Worm (Caenorhabditis elegans) whole organism, L3 larva: Measurements from ENCODE around the gene srj-49.

ENCODE experiments used
- ZK546.5 ChIP-seq: sonication (generic microtip); optimal IDR thresholded peaks from 2 replicates; lab custom pipeline; 2017; ENCODE audit warnings: missing biosample characterization, missing genetic modification characterization
- ama-1 ChIP-seq: fragments of 150-350 bp; optimal IDR thresholded peaks from 2 replicates; lab custom pipeline; 2018
- ceh-28 ChIP-seq: fragments of 150-350 bp; optimal IDR thresholded peaks from 2 replicates; lab custom pipeline; 2014; ENCODE audit warnings: missing biosample characterization, missing genetic modification reagents, missing genetic modification characterization
- ceh-82 ChIP-seq: fragments of 150-350 bp; optimal IDR thresholded peaks from 2 replicates; lab custom pipeline; 2014; ENCODE audit warnings: missing biosample characterization, missing genetic modification characterization
- daf-12 ChIP-seq: fragments of 150-350 bp; optimal IDR thresholded peaks from 2 replicates; lab custom pipeline; 2014; ENCODE audit warnings: missing biosample characterization, missing genetic modification reagents, missing genetic modification characterization
- egl-27 ChIP-seq: sonication (generic microtip); optimal IDR thresholded peaks from 4 replicates; lab custom pipeline; 2017; ENCODE audit warnings: missing biosample characterization, missing genetic modification reagents, missing genetic modification characterization
- egl-5 ChIP-seq: fragments of 150-350 bp; optimal IDR thresholded peaks from 2 replicates; lab custom pipeline; 2017; ENCODE audit warnings: missing biosample characterization, missing genetic modification reagents, missing genetic modification characterization, inconsistent platforms
- elt-1 ChIP-seq: fragments of 150-350 bp; optimal IDR thresholded peaks from 2 replicates; lab custom pipeline; 2014; ENCODE audit warnings: missing biosample characterization, missing genetic modification characterization
- elt-2 ChIP-seq: sonication (generic microtip); optimal IDR thresholded peaks from 2 replicates; lab custom pipeline; 2016; ENCODE audit warnings: missing genetic modification reagents, mild to moderate bottlenecking, missing genetic modification characterization, missing compliant biosample characterization
- fkh-10 ChIP-seq: sonication (generic microtip); optimal IDR thresholded peaks from 2 replicates; lab custom pipeline; 2017; ENCODE audit warnings: missing biosample characterization, missing genetic modification reagents, missing genetic modification characterization
- fkh-2 ChIP-seq: fragments of 150-350 bp; optimal IDR thresholded peaks from 2 replicates; lab custom pipeline; 2014; ENCODE audit warnings: missing biosample characterization, missing genetic modification reagents, missing genetic modification characterization
- fos-1 ChIP-seq: fragments of 150-350 bp; optimal IDR thresholded peaks from 2 replicates; lab custom pipeline; 2014; ENCODE audit warnings: missing biosample characterization, missing genetic modification characterization
- hmg-11 ChIP-seq: sonication (generic microtip); optimal IDR thresholded peaks from 2 replicates; lab custom pipeline; 2016; ENCODE audit warnings: missing genetic modification characterization, missing compliant biosample characterization
- jun-1 ChIP-seq: fragments of 150-350 bp; optimal IDR thresholded peaks from 2 replicates; lab custom pipeline; 2014; ENCODE audit warnings: missing biosample characterization, missing genetic modification reagents, missing genetic modification characterization
- lin-39 ChIP-seq: fragments of 150-350 bp; optimal IDR thresholded peaks from 2 replicates; lab custom pipeline; 2018; ENCODE audit warnings: missing biosample characterization, missing genetic modification reagents, missing genetic modification characterization
- lsy-12 ChIP-seq: sonication (generic microtip); optimal IDR thresholded peaks from 2 replicates; lab custom pipeline; 2016; ENCODE audit warnings: mild to moderate bottlenecking, missing genetic modification characterization, missing compliant biosample characterization
- mdl-1 ChIP-seq: fragments of 150-350 bp; optimal IDR thresholded peaks from 2 replicates; lab custom pipeline; 2014; ENCODE audit warnings: missing biosample characterization, missing genetic modification characterization
- nfya-1 ChIP-seq: sonication (generic microtip); optimal IDR thresholded peaks from 2 replicates; lab custom pipeline; 2017; ENCODE audit warnings: missing genetic modification characterization, mild to moderate bottlenecking, missing compliant biosample characterization, antibody characterized with exemption, moderate library complexity; ENCODE audit not compliant: insufficient read depth
- nhr-11 ChIP-seq: fragments of 150-350 bp; optimal IDR thresholded peaks from 2 replicates; lab custom pipeline; 2014; ENCODE audit warnings: missing biosample characterization, missing genetic modification characterization
- nhr-12 ChIP-seq: fragments of 150-350 bp; optimal IDR thresholded peaks from 2 replicates; lab custom pipeline; 2014; ENCODE audit warnings: missing biosample characterization, missing genetic modification characterization
- nhr-23 ChIP-seq: fragments of 150-350 bp; optimal IDR thresholded peaks from 2 replicates; lab custom pipeline; 2014; ENCODE audit warnings: missing biosample characterization, missing genetic modification reagents, missing genetic modification characterization
- nhr-25 ChIP-seq: sonication (generic microtip); optimal IDR thresholded peaks from 2 replicates; lab custom pipeline; 2017; ENCODE audit warnings: missing biosample characterization, missing genetic modification characterization
- nhr-28 ChIP-seq: fragments of 150-350 bp; optimal IDR thresholded peaks from 2 replicates; lab custom pipeline; 2014; ENCODE audit warnings: missing biosample characterization, missing genetic modification characterization
- nhr-43 ChIP-seq: sonication (generic microtip); optimal IDR thresholded peaks from 2 replicates; lab custom pipeline; 2016; ENCODE audit warnings: mild to moderate bottlenecking, missing genetic modification characterization, missing compliant biosample characterization; ENCODE audit not compliant: poor library complexity, severe bottlenecking
- nhr-67 ChIP-seq: fragments of 150-350 bp; optimal IDR thresholded peaks from 2 replicates; lab custom pipeline; 2014; ENCODE audit warnings: missing biosample characterization, missing genetic modification characterization
- nhr-76 ChIP-seq: fragments of 150-350 bp; sonication (generic microtip); optimal IDR thresholded peaks from 5 replicates; lab custom pipeline; 2014; ENCODE audit warnings: missing biosample characterization, missing genetic modification characterization
- pha-4 ChIP-seq: fragments of 150-350 bp; optimal IDR thresholded peaks from 2 replicates; lab custom pipeline; 2014; ENCODE audit warnings: missing biosample characterization, missing genetic modification reagents, missing genetic modification characterization
- pqm-1 ChIP-seq: fragments of 150-350 bp; optimal IDR thresholded peaks from 2 replicates; lab custom pipeline; 2017; ENCODE audit warnings: missing biosample characterization, missing genetic modification characterization, inconsistent platforms
- sea-2 ChIP-seq: fragments of 150-350 bp; sonication (generic microtip); optimal IDR thresholded peaks from 4 replicates; lab custom pipeline; 2014; ENCODE audit warnings: missing biosample characterization, missing genetic modification reagents, missing genetic modification characterization
- skn-1 ChIP-seq: fragments of 150-350 bp; optimal IDR thresholded peaks from 2 replicates; lab custom pipeline; 2014; ENCODE audit warnings: missing biosample characterization, missing genetic modification characterization
- snpc-4 ChIP-seq: fragments of 150-350 bp; optimal IDR thresholded peaks from 2 replicates; lab custom pipeline; 2014; ENCODE audit warnings: missing biosample characterization, missing genetic modification characterization
- tbx-2 ChIP-seq: sonication (generic microtip); optimal IDR thresholded peaks from 2 replicates; lab custom pipeline; 2016; ENCODE audit warnings: mild to moderate bottlenecking, missing genetic modification characterization, missing compliant biosample characterization
- unc-39 ChIP-seq: sonication (generic microtip); optimal IDR thresholded peaks from 4 replicates; lab custom pipeline; 2017; ENCODE audit warnings: missing biosample characterization, missing genetic modification characterization
- unc-62 ChIP-seq: fragments of 150-350 bp; sonication (generic microtip); optimal IDR thresholded peaks from 4 replicates; lab custom pipeline; 2014; ENCODE audit warnings: missing biosample characterization, missing genetic modification reagents, missing genetic modification characterization
- zag-1 ChIP-seq: fragments of 150-350 bp; optimal IDR thresholded peaks from 2 replicates; lab custom pipeline; 2014; ENCODE audit warnings: missing biosample characterization, missing genetic modification characterization
- ztf-11 ChIP-seq: fragments of 150-350 bp; optimal IDR thresholded peaks from 2 replicates; lab custom pipeline; 2014; ENCODE audit warnings: missing biosample characterization, missing genetic modification characterization
- ztf-4 ChIP-seq: fragments of 150-350 bp; optimal IDR thresholded peaks from 2 replicates; lab custom pipeline; 2014; ENCODE audit warnings: missing biosample characterization, missing genetic modification characterization

srj-49 gene

ce11 chrV:2857842-2858241, 9.7 kb upstream of the srj-49 start, which contains the start of gene srj-55:
srj-55 (minus strand) TSS chrV:2857942.
- TF ChIP-seq ztf-4 (tag; lab: Kevin White, UChicago) (no peak), unc-39 (no peak), mdl-1 (tag; lab: Kevin White, UChicago) (no peak), snpc-4 (no peak), nhr-76 (tag; lab: Kevin White, UChicago) (no peak), ztf-11 (tag; lab: Kevin White, UChicago) (no peak), nhr-11 (tag; lab: Kevin White, UChicago) (no peak), daf-12 (tag; lab: Kevin White, UChicago) (no peak), jun-1 (tag; lab: Kevin White, UChicago) (no peak), hmg-11 (tag; lab: Kevin White, UChicago) (no peak), tbx-2 (tag; lab: Kevin White, UChicago) (no peak), ZK546.5 (tag; lab: Kevin White, UChicago) (no peak), nhr-12 (tag; lab: Kevin White, UChicago) (no peak), sea-2 (GFP tag; lab: Kevin White, UChicago) (no peak), skn-1 (tag; lab: Kevin White, UChicago) (no peak), pha-4 (tag; lab: Kevin White, UChicago) (no peak)

ce11 chrV:2855473-2855872, 7.3 kb upstream of the srj-49 start, which contains the start of gene srj-57:
srj-57 (minus strand) TSS chrV:2855573.
- TF ChIP-seq nhr-12 (tag; lab: Kevin White, UChicago) (no peak), egl-5 (tag; lab: Kevin White, UChicago) (no peak), fkh-10 (GFP tag; lab: Kevin White, UChicago) (no peak), ceh-28 (no peak)

ce11 chrV:2849071-2849470, 931 bp upstream of the srj-49 start, which contains the start of gene ugt-53:
ugt-53 (plus strand) TSS chrV:2849343.
- TF ChIP-seq hmg-11 (tag; lab: Kevin White, UChicago) (no peak), ZK546.5 (tag; lab: Kevin White, UChicago) (no peak), elt-2 (tag; lab: Kevin White, UChicago) (peak; percentile 82), pha-4 (tag; lab: Kevin White, UChicago) (no peak), pqm-1 (tag; lab: Kevin White, UChicago) (peak; percentile 72)

- TF ChIP-seq egl-27 (tag; lab: Kevin White, UChicago) (no peak), nfya-1 (tag; lab: Kevin White, UChicago) (no peak), elt-1 (tag; lab: Kevin White, UChicago) (no peak), unc-62 (GFP tag; lab: Kevin White, UChicago) (no peak), ZK546.5 (tag; lab: Kevin White, UChicago) (no peak), ceh-82 (no peak), tbx-2 (tag; lab: Kevin White, UChicago) (no peak), ama-1 (lab: Kevin White, UChicago) (no peak), lin-39 (tag; lab: Kevin White, UChicago) (no peak), unc-39 (no peak), nhr-23 (tag; lab: Kevin White, UChicago) (no peak), mdl-1 (tag; lab: Kevin White, UChicago) (no peak), fkh-2 (tag; lab: Kevin White, UChicago) (no peak), nhr-25 (tag; lab: Kevin White, UChicago) (no peak), nhr-67 (no peak), sea-2 (GFP tag; lab: Kevin White, UChicago) (no peak), nhr-76 (tag; lab: Kevin White, UChicago) (no peak), lsy-12 (no peak)
Observed at ce11 chrV:2845771-2846170, 2.4 kb downstream of the srj-49 start, which contains the start of gene srj-44. srj-44 (minus strand) TSS chrV:2845871.

- TF ChIP-seq egl-27 (tag; lab: Kevin White, UChicago) (no peak), ztf-11 (tag; lab: Kevin White, UChicago) (no peak), nhr-43 (no peak), unc-62 (GFP tag; lab: Kevin White, UChicago) (no peak), zag-1 (tag; lab: Kevin White, UChicago) (no peak), elt-1 (tag; lab: Kevin White, UChicago) (no peak), snpc-4 (no peak), ZK546.5 (tag; lab: Kevin White, UChicago) (no peak), nhr-28 (tag; lab: Kevin White, UChicago) (no peak), fos-1 (tag; lab: Kevin White, UChicago) (no peak), egl-5 (tag; lab: Kevin White, UChicago) (no peak), ceh-82 (no peak)
Observed at ce11 chrV:2836501-2836900, 11.6 kb downstream of the srj-49 start, which contains the start of gene srj-45. srj-45 (minus strand) TSS chrV:2836601.
